Fruit fly (Drosophila melanogaster): Measurements from ENCODE around the gene CG6870.

Gene CG6870

dm6 chr2L:17558111-17558773, 33.9 kb downstream of the CG6870 start:
- TF ChIP-seq CG7101 (tag; optimal IDR thresholded peaks at IDR 0.05) (peak; percentile 71), CG7045 (GFP tag; optimal IDR thresholded peaks at IDR 0.05) (peak; percentile 21), ovo (GFP tag; optimal IDR thresholded peaks at IDR 0.05) (no peak), tj (GFP tag; optimal IDR thresholded peaks at IDR 0.05) (no peak), CG1620 (GFP tag; optimal IDR thresholded peaks at IDR 0.05) (no peak), Hr96 (GFP tag; optimal IDR thresholded peaks at IDR 0.05) (no peak), kay (GFP tag; ENCODE audit: borderline replicate concordance) (peak; percentile 30), pad (GFP tag; optimal IDR thresholded peaks at IDR 0.05) (no peak), CG11617 (GFP tag; optimal IDR thresholded peaks at IDR 0.05) (peak; percentile 33), CG33017 (tag; optimal IDR thresholded peaks at IDR 0.05) (peak; percentile 85), Clk (GFP tag; optimal IDR thresholded peaks at IDR 0.05) (no peak), CG14711 (tag; optimal IDR thresholded peaks at IDR 0.05) (peak; percentile 36), CG12768 (GFP tag; optimal IDR thresholded peaks at IDR 0.05) (peak; percentile 47)

- no peak for TF ChIP-seq Hr96 (GFP tag; optimal IDR thresholded peaks at IDR 0.05)
- no peak for TF ChIP-seq Crg-1 (GFP tag; optimal IDR thresholded peaks at IDR 0.05)
- no peak for TF ChIP-seq tj (GFP tag; optimal IDR thresholded peaks at IDR 0.05)
- TF ChIP-seq pad (GFP tag; optimal IDR thresholded peaks at IDR 0.05): no peak
Observed at dm6 chr2L:17555665-17556064, 36.4 kb downstream of the CG6870 start, which contains the start of gene CG7094. Gene CG7094, minus strand, starts transcription at chr2L:17555765.

- TF ChIP-seq CG14711 (tag; optimal IDR thresholded peaks at IDR 0.05): no peak
- TF ChIP-seq CG7101 (tag; optimal IDR thresholded peaks at IDR 0.05): no peak
- TF ChIP-seq cnc (optimal IDR thresholded peaks at IDR 0.05): no peak
- no peak for TF ChIP-seq cic (GFP tag; optimal IDR thresholded peaks at IDR 0.05)
- no peak for TF ChIP-seq Crg-1 (GFP tag; optimal IDR thresholded peaks at IDR 0.05)
- TF ChIP-seq CG33017 (tag; optimal IDR thresholded peaks at IDR 0.05): no peak
- TF ChIP-seq CG11617 (GFP tag; optimal IDR thresholded peaks at IDR 0.05): no peak
- no peak for TF ChIP-seq tj (GFP tag; optimal IDR thresholded peaks at IDR 0.05)
- TF ChIP-seq Hr96 (GFP tag; optimal IDR thresholded peaks at IDR 0.05): no peak
- TF ChIP-seq Clk (GFP tag; optimal IDR thresholded peaks at IDR 0.05): no peak
- TF ChIP-seq kay (GFP tag; ENCODE audit: borderline replicate concordance): no peak
Observed at dm6 chr2L:17542661-17543278, 49.3 kb downstream of the CG6870 start.

Data from whole organism, adult.